Fruit fly (Drosophila melanogaster) whole organism: ENCODE measurements around the gene CG8507.

Source experiments
- CG8478 ChIP-seq: fragments of >200 bp; optimal IDR thresholded peaks from 2 replicates; lab custom pipeline; 2018; ENCODE audit warnings: inconsistent platforms
- Dll ChIP-seq: fragments of >200 bp; optimal IDR thresholded peaks from 2 replicates; lab custom pipeline; 2017
- EcR ChIP-seq, 2 experiments: fragments of >200 bp; optimal IDR thresholded peaks; 2 replicates each; lab custom pipeline; 2017; ENCODE audit warnings: missing biosample characterization in 2 of 2, missing genetic modification characterization in 2 of 2, missing genetic modification reagents in 2 of 2
- pan ChIP-seq: fragments of >200 bp; optimal IDR thresholded peaks from 2 replicates; lab custom pipeline; 2017
- psq ChIP-seq: fragments of >200 bp; optimal IDR thresholded peaks from 2 replicates; lab custom pipeline; 2017
- usp ChIP-seq: fragments of >200 bp; optimal IDR thresholded peaks from 2 replicates; lab custom pipeline; 2017; ENCODE audit warnings: missing biosample characterization, missing genetic modification characterization, mixed read lengths

CG8507 gene

dm6 chr3R:9784341-9785062 lies 6.8 kb upstream of the CG8507 start, which contains the start of the genes MtnA and CG8500:
TSS of gene MtnA (minus strand) at chr3R:9784370.
TSS of gene CG8500 (plus strand) at chr3R:9784653.
- TF ChIP-seq CG8478 (lab: Kevin White, UChicago) = peak; percentile 11
- TF ChIP-seq Dll (lab: Kevin White, UChicago) = no peak

dm6 chr3R:9793018-9793417 lies 1.7 kb downstream of the CG8507 start, which contains the start of gene CG8516:
TSS of gene CG8516 (plus strand) at chr3R:9793295.
- no peak for TF ChIP-seq EcR (GFP tag; optimal IDR thresholded peaks at IDR 0.05; lab: Kevin White, UChicago)
- no peak for TF ChIP-seq usp (GFP tag; lab: Kevin White, UChicago)
- TF ChIP-seq pan (lab: Kevin White, UChicago) = no peak
- TF ChIP-seq Dll (lab: Kevin White, UChicago) = no peak
- no peak for TF ChIP-seq CG8478 (lab: Kevin White, UChicago)
- no peak for TF ChIP-seq psq (lab: Kevin White, UChicago)

dm6 chr3R:9800644-9801330 lies 9.5 kb downstream of the CG8507 start, which contains the start of the genes CG9467 and CG8526:
TSS of gene CG9467 (minus strand) at chr3R:9801026.
TSS of gene CG8526 (plus strand) at chr3R:9801280.
- TF ChIP-seq usp (GFP tag; lab: Kevin White, UChicago) (no peak), CG8478 (lab: Kevin White, UChicago) (no peak), pan (lab: Kevin White, UChicago) (no peak), EcR (GFP tag; optimal IDR thresholded peaks at IDR 0.05; lab: Kevin White, UChicago) (no peak), psq (lab: Kevin White, UChicago) (no peak), Dll (lab: Kevin White, UChicago) (no peak)

dm6 chr3R:9808946-9809545 lies 17.8 kb downstream of the CG8507 start, which contains the start of gene FBXO11:
TSS of gene FBXO11 (minus strand) at chr3R:9809368.
- TF ChIP-seq psq (lab: Kevin White, UChicago) = peak; percentile 65
- no peak for TF ChIP-seq usp (GFP tag; lab: Kevin White, UChicago)
- peak; percentile 85 for TF ChIP-seq CG8478 (lab: Kevin White, UChicago)

dm6 chr3R:9812447-9812846 lies 21.2 kb downstream of the CG8507 start, which contains the start of gene CG8534:
TSS of gene CG8534 (plus strand) at chr3R:9812747.
- TF ChIP-seq pan (lab: Kevin White, UChicago) (no peak), usp (GFP tag; lab: Kevin White, UChicago) (no peak), Dll (lab: Kevin White, UChicago) (no peak), CG8478 (lab: Kevin White, UChicago) (no peak), EcR (GFP tag; optimal IDR thresholded peaks at IDR 0.05; lab: Kevin White, UChicago) (no peak), psq (lab: Kevin White, UChicago) (no peak)

dm6 chr3R:9813861-9814260 lies 22.6 kb downstream of the CG8507 start, which contains the start of gene eloF:
TSS of gene eloF (plus strand) at chr3R:9814161.
- TF ChIP-seq psq (lab: Kevin White, UChicago) (no peak), usp (GFP tag; lab: Kevin White, UChicago) (no peak), Dll (lab: Kevin White, UChicago) (no peak), CG8478 (lab: Kevin White, UChicago) (no peak), EcR (GFP tag; optimal IDR thresholded peaks at IDR 0.05; lab: Kevin White, UChicago) (no peak), pan (lab: Kevin White, UChicago) (no peak)

- TF ChIP-seq pan (lab: Kevin White, UChicago) (no peak), Dll (lab: Kevin White, UChicago) (no peak), CG8478 (lab: Kevin White, UChicago) (no peak)
These were observed 25.6 kb downstream of the CG8507 start, which contains the start of gene CG16904 for dm6 chr3R:9816879-9817278. TSS of gene CG16904 (minus strand) at chr3R:9816979.

- TF ChIP-seq CG8478 (lab: Kevin White, UChicago) (no peak), EcR (GFP tag; optimal IDR thresholded peaks at IDR 0.05; lab: Kevin White, UChicago) (no peak), Dll (lab: Kevin White, UChicago) (no peak), usp (GFP tag; lab: Kevin White, UChicago) (no peak), pan (lab: Kevin White, UChicago) (no peak), psq (lab: Kevin White, UChicago) (no peak)
These were observed 27.0 kb downstream of the CG8507 start, which contains the start of gene CG9459 for dm6 chr3R:9818295-9818694. TSS of gene CG9459 (minus strand) at chr3R:9818395.

- no peak for TF ChIP-seq pan (lab: Kevin White, UChicago)
These were observed 28.5 kb downstream of the CG8507 start, which contains the start of gene CG9458 for dm6 chr3R:9819777-9820176. TSS of gene CG9458 (minus strand) at chr3R:9819877.

dm6 chr3R:9821091-9821490 lies 29.8 kb downstream of the CG8507 start, which contains the start of gene CG42857:
TSS of gene CG42857 (minus strand) at chr3R:9821191.
- TF ChIP-seq pan (lab: Kevin White, UChicago) (no peak), psq (lab: Kevin White, UChicago) (no peak), CG8478 (lab: Kevin White, UChicago) (no peak), EcR (GFP tag; optimal IDR thresholded peaks at IDR 0.05; lab: Kevin White, UChicago) (no peak), usp (GFP tag; lab: Kevin White, UChicago) (no peak), Dll (lab: Kevin White, UChicago) (no peak)

- no peak for TF ChIP-seq usp (GFP tag; lab: Kevin White, UChicago)
- no peak for TF ChIP-seq CG8478 (lab: Kevin White, UChicago)
- TF ChIP-seq psq (lab: Kevin White, UChicago) = no peak
- TF ChIP-seq Dll (lab: Kevin White, UChicago) = no peak
- no peak for TF ChIP-seq EcR (GFP tag; optimal IDR thresholded peaks at IDR 0.05; lab: Kevin White, UChicago)
- no peak for TF ChIP-seq pan (lab: Kevin White, UChicago)
These were observed 32.4 kb downstream of the CG8507 start, which contains the start of gene CG34302 for dm6 chr3R:9823723-9824122. TSS of gene CG34302 (minus strand) at chr3R:9823823.
